Fruit fly (Drosophila melanogaster): Measurements from ENCODE around the gene cas.

cas gene

dm6 chr3R:5758624-5759209 lies 42.1 kb upstream of the cas start, which contains the start of gene Sec8 (continued):
- TF ChIP-seq CG31365 (tag; optimal IDR thresholded peaks at IDR 0.05), result no peak
- no peak for TF ChIP-seq CG1832 (GFP tag; optimal IDR thresholded peaks at IDR 0.05)
- TF ChIP-seq pros (GFP tag; optimal IDR thresholded peaks at IDR 0.05), result no peak
- TF ChIP-seq CG34422 (GFP tag; IDR thresholded peaks at IDR 0.05), result peak; percentile 64; the same call in 2 of the 3 replicates
- no peak for TF ChIP-seq Rx (GFP tag; IDR thresholded peaks at IDR 0.05)
- TF ChIP-seq CG5180 (GFP tag; optimal IDR thresholded peaks at IDR 0.05), result no peak
- TF ChIP-seq Ssrp (tag; optimal IDR thresholded peaks at IDR 0.05), result no peak
- TF ChIP-seq CG11085 (GFP tag; IDR thresholded peaks at IDR 0.05), result no peak
- no peak for TF ChIP-seq gce (GFP tag; IDR thresholded peaks at IDR 0.05)
- no peak for TF ChIP-seq sc (optimal IDR thresholded peaks at IDR 0.05)
- no peak for TF ChIP-seq sc (GFP tag; optimal IDR thresholded peaks at IDR 0.05)
- TF ChIP-seq CG3726 (GFP tag; IDR thresholded peaks at IDR 0.05), result no peak
- TF ChIP-seq Six4 (GFP tag; optimal IDR thresholded peaks at IDR 0.05), result no peak
- TF ChIP-seq CG14441 (GFP tag; IDR thresholded peaks at IDR 0.05), result no peak
- TF ChIP-seq hb (GFP tag; IDR thresholded peaks at IDR 0.05; ENCODE audit: partially characterized antibody), result peak; percentile 82
- TF ChIP-seq Dip2 (GFP tag; IDR thresholded peaks at IDR 0.05), result no peak
- TF ChIP-seq CG7745 (tag; optimal IDR thresholded peaks at IDR 0.05), result no peak
- TF ChIP-seq slp2 (GFP tag; optimal IDR thresholded peaks at IDR 0.05), result no peak
- TF ChIP-seq cas (GFP tag; IDR thresholded peaks at IDR 0.05), result no peak
- peak; percentile 12 for TF ChIP-seq az2 (GFP tag; optimal IDR thresholded peaks at IDR 0.05)
- peak; percentile 60 for TF ChIP-seq tin (GFP tag; optimal IDR thresholded peaks at IDR 0.05)
- peak; percentile 13 for TF ChIP-seq crc (GFP tag; optimal IDR thresholded peaks at IDR 0.05)
- no peak for TF ChIP-seq CG10209 (GFP tag; optimal IDR thresholded peaks at IDR 0.05)
- peak; percentile 93 for TF ChIP-seq amos (GFP tag; IDR thresholded peaks at IDR 0.05; ENCODE audit: partially characterized antibody)
- TF ChIP-seq Dad (GFP tag; optimal IDR thresholded peaks at IDR 0.05), result peak; percentile 57
- TF ChIP-seq gcm2 (GFP tag; optimal IDR thresholded peaks at IDR 0.05), result no peak
- peak; percentile 42; the same call in 1 of the 2 replicates for TF ChIP-seq CG6272 (GFP tag; IDR thresholded peaks at IDR 0.05)
- no peak for TF ChIP-seq CkIIα-i1 (GFP tag; IDR thresholded peaks at IDR 0.05)
- no peak for TF ChIP-seq CG17912 (GFP tag; optimal IDR thresholded peaks at IDR 0.05)
- TF ChIP-seq GATAe (GFP tag; conservative IDR thresholded peaks at IDR 0.05), result no peak
- TF ChIP-seq CG3995 (GFP tag; optimal IDR thresholded peaks at IDR 0.05), result peak; percentile 93
- peak; percentile 23 for TF ChIP-seq luna (GFP tag; optimal IDR thresholded peaks at IDR 0.05)
- peak; percentile 80 for TF ChIP-seq sna (GFP tag; IDR thresholded peaks at IDR 0.05; ENCODE audit: partially characterized antibody)
- peak; percentile 49 for TF ChIP-seq Antp (GFP tag; optimal IDR thresholded peaks at IDR 0.05)
- no peak for TF ChIP-seq aop (GFP tag; IDR thresholded peaks at IDR 0.05)
- no peak for TF ChIP-seq Sox100B (GFP tag; optimal IDR thresholded peaks at IDR 0.05)
- no peak for TF ChIP-seq croc (GFP tag; conservative IDR thresholded peaks at IDR 0.05)
- peak; percentile 68 for TF ChIP-seq slbo (GFP tag; IDR thresholded peaks at IDR 0.05)
- TF ChIP-seq CG13123 (GFP tag; optimal IDR thresholded peaks at IDR 0.05), result no peak
- no peak for TF ChIP-seq D19B (GFP tag; optimal IDR thresholded peaks at IDR 0.05)
- no peak for TF ChIP-seq CG7372 (GFP tag; IDR thresholded peaks at IDR 0.05)
- peak; percentile 93 for TF ChIP-seq Med (GFP tag)
- TF ChIP-seq Sox102F (GFP tag; optimal IDR thresholded peaks at IDR 0.05), result no peak
- TF ChIP-seq ewg (GFP tag; optimal IDR thresholded peaks at IDR 0.05), result no peak
- no peak for TF ChIP-seq CG7357 (GFP tag; IDR thresholded peaks at IDR 0.05)
- TF ChIP-seq onecut (GFP tag; IDR thresholded peaks at IDR 0.05), result no peak
- no peak for TF ChIP-seq CG17361 (GFP tag; IDR thresholded peaks at IDR 0.05)
- TF ChIP-seq CG12071 (GFP tag; optimal IDR thresholded peaks at IDR 0.05), result no peak
- TF ChIP-seq Dll (GFP tag; IDR thresholded peaks at IDR 0.05; ENCODE audit: partially characterized antibody), result peak; percentile 83
- TF ChIP-seq da (GFP tag; optimal IDR thresholded peaks at IDR 0.05), result no peak
- no peak for TF ChIP-seq ro (GFP tag; IDR thresholded peaks at IDR 0.05)
- no peak for TF ChIP-seq Fer1 (GFP tag; optimal IDR thresholded peaks at IDR 0.05)

Measured in whole organism, embryonic.